Fruit fly (Drosophila melanogaster): Measurements from ENCODE around the gene CG5199.

dm6 chr3L:20474789-20475208 is 22.1 kb upstream of the CG5199 start:
- TF ChIP-seq insv (optimal IDR thresholded peaks at IDR 0.05) (no peak), h (optimal IDR thresholded peaks at IDR 0.05) (no peak), Sin3A (optimal IDR thresholded peaks at IDR 0.05) (no peak), psq (optimal IDR thresholded peaks at IDR 0.05) (no peak)
